Worm (Caenorhabditis elegans): Measurements from ENCODE around the gene Y82E9BR.18.

ce11 chrIII:1436738-1437137, 46.6 kb downstream of the Y82E9BR.18 start:
- TF ChIP-seq athp-1 (tag; optimal IDR thresholded peaks at IDR 0.05) (no peak), F10E7.11 (tag; optimal IDR thresholded peaks at IDR 0.05) (no peak), lin-26 (GFP tag; IDR thresholded peaks at IDR 0.05) (no peak), mes-4 (tag; optimal IDR thresholded peaks at IDR 0.05) (no peak), snpc-4 (GFP tag; optimal IDR thresholded peaks at IDR 0.05) (no peak), snpc-4 (tag; optimal IDR thresholded peaks at IDR 0.05) (no peak), cebp-2 (GFP tag; IDR thresholded peaks at IDR 0.05) (no peak), nhr-80 (tag; optimal IDR thresholded peaks at IDR 0.05) (no peak), D2030.7 (GFP tag; IDR thresholded peaks at IDR 0.05) (no peak), nhr-90 (tag; optimal IDR thresholded peaks at IDR 0.05) (no peak)

Data from whole organism, young adult.